Fruit fly (Drosophila melanogaster) whole organism, embryonic: ENCODE data around the gene Prx4.

Experiments used
- Asciz ChIP-seq: fragments of 200-800 bp; sonication (Bioruptor generic); optimal IDR thresholded peaks from 2 replicates; lab custom pipeline; 2017; ENCODE audit warnings: missing biosample characterization, mild to moderate bottlenecking, missing genetic modification characterization, missing genetic modification reagents
- Bdp1 ChIP-seq: fragments of 200-800 bp; sonication (Bioruptor generic); optimal IDR thresholded peaks from 3 replicates; lab custom pipeline; 2016; ENCODE audit warnings: missing biosample characterization, missing genetic modification characterization
- Bgb ChIP-seq: fragments of 200-800 bp; sonication (Bioruptor generic); IDR thresholded peaks from 2 replicates; pipeline ENCODE4 v1.3.6; 2022; ENCODE audit warnings: missing biosample characterization, missing genetic modification characterization; ENCODE audit not compliant: partially characterized antibody
- CG10147 ChIP-seq: fragments of 200-800 bp; sonication (Bioruptor generic); optimal IDR thresholded peaks from 2 replicates; lab custom pipeline; 2019; ENCODE audit warnings: missing biosample characterization, mild to moderate bottlenecking, missing genetic modification characterization, moderate library complexity
- CG10274 ChIP-seq: fragments of 200-800 bp; sonication (Bioruptor generic); optimal IDR thresholded peaks from 3 replicates; lab custom pipeline; 2017; ENCODE audit warnings: missing biosample characterization, mild to moderate bottlenecking, missing genetic modification characterization
- CG15011 ChIP-seq: fragments of 200-800 bp; sonication (Bioruptor generic); optimal IDR thresholded peaks from 3 replicates; lab custom pipeline; 2018; ENCODE audit warnings: missing biosample characterization, mild to moderate bottlenecking, missing genetic modification characterization
- CG15479 ChIP-seq: fragments of 200-800 bp; sonication (Bioruptor generic); optimal IDR thresholded peaks from 3 replicates; lab custom pipeline; 2019; ENCODE audit warnings: missing biosample characterization, mild to moderate bottlenecking, missing genetic modification characterization, moderate library complexity
- CG16779 ChIP-seq: fragments of 200-800 bp; sonication (Bioruptor generic); IDR thresholded peaks from 2 replicates; pipeline ENCODE4 v1.3.6; 2022; ENCODE audit warnings: missing biosample characterization, missing genetic modification characterization
- CG17612 ChIP-seq: fragments of 200-800 bp; sonication (Bioruptor generic); IDR thresholded peaks from 2 replicates; pipeline ENCODE4 v1.3.6; 2022; ENCODE audit warnings: missing biosample characterization, missing genetic modification characterization
- CG2120 ChIP-seq: fragments of 200-800 bp; sonication (Bioruptor generic); optimal IDR thresholded peaks from 3 replicates; lab custom pipeline; 2016; ENCODE audit warnings: missing biosample characterization, missing genetic modification characterization
- CG3281 ChIP-seq: fragments of 200-800 bp; sonication (Bioruptor generic); optimal IDR thresholded peaks from 3 replicates; lab custom pipeline; 2017; ENCODE audit warnings: missing biosample characterization, mild to moderate bottlenecking, missing genetic modification characterization
- CG3726 ChIP-seq: fragments of 200-800 bp; sonication (Bioruptor generic); IDR thresholded peaks from 3 replicates; pipeline ENCODE4, ENCODE4 v1.3.6; 2022; ENCODE audit warnings: missing biosample characterization, missing genetic modification characterization
- CG7372 ChIP-seq: fragments of 200-800 bp; sonication (Bioruptor generic); IDR thresholded peaks from 2 replicates; pipeline ENCODE4 v1.3.6; 2022; ENCODE audit warnings: missing biosample characterization, missing genetic modification characterization
- CG7745 ChIP-seq: fragments of 200-800 bp; sonication (Bioruptor generic); optimal IDR thresholded peaks from 2 replicates; lab custom pipeline; 2018; ENCODE audit warnings: missing biosample characterization, mild to moderate bottlenecking, missing genetic modification characterization, moderate library complexity
- CG7839 ChIP-seq: fragments of 200-800 bp; sonication (Bioruptor generic); optimal IDR thresholded peaks from 3 replicates; lab custom pipeline; 2018; ENCODE audit warnings: missing biosample characterization, mild to moderate bottlenecking, missing genetic modification characterization, moderate library complexity
- CG8290 ChIP-seq, 3 experiments: fragments of 200-800 bp; sonication (Bioruptor generic); optimal IDR thresholded peaks; 2 replicates each; lab custom pipeline; 2016 to 2019; ENCODE audit warnings: missing biosample characterization in 3 of 3, missing genetic modification characterization in 3 of 3, mild to moderate bottlenecking in 2 of 3, moderate library complexity in 1 of 3
- CG9609 ChIP-seq: fragments of 200-800 bp; sonication (Bioruptor generic); optimal IDR thresholded peaks from 3 replicates; lab custom pipeline; 2016; ENCODE audit warnings: missing biosample characterization, missing genetic modification characterization
- CG9932 ChIP-seq: fragments of 200-800 bp; sonication (Bioruptor generic); IDR thresholded peaks from 2 replicates; pipeline ENCODE4 v1.3.6; 2022; ENCODE audit warnings: missing biosample characterization, missing genetic modification characterization
- Dad ChIP-seq: fragments of 200-800 bp; sonication (Bioruptor generic); optimal IDR thresholded peaks from 3 replicates; lab custom pipeline; 2016; ENCODE audit warnings: missing biosample characterization, missing genetic modification characterization
- Doc2 ChIP-seq: fragments of 200-800 bp; sonication (Bioruptor generic); IDR thresholded peaks from 2 replicates; pipeline ENCODE4 v1.3.6; 2022; ENCODE audit warnings: missing biosample characterization, missing genetic modification characterization
- Dref ChIP-seq: fragments of 200-800 bp; sonication (Bioruptor generic); IDR thresholded peaks from 2 replicates; pipeline ENCODE4 v1.3.6; 2022; ENCODE audit warnings: missing biosample characterization, missing genetic modification characterization
- ERR ChIP-seq: fragments of 200-800 bp; sonication (Bioruptor generic); optimal IDR thresholded peaks from 2 replicates; lab custom pipeline; 2016; ENCODE audit warnings: missing biosample characterization, missing genetic modification characterization
- Hand ChIP-seq: fragments of 200-800 bp; sonication (Bioruptor generic); optimal IDR thresholded peaks from 2 replicates; lab custom pipeline; 2017; ENCODE audit warnings: mild to moderate bottlenecking, missing biosample characterization, missing genetic modification reagents, missing genetic modification characterization
- Hr39 ChIP-seq: fragments of >200 bp; optimal IDR thresholded peaks from 2 replicates; lab custom pipeline; 2017
- Jarid2 ChIP-seq: fragments of 200-800 bp; sonication (Bioruptor generic); optimal IDR thresholded peaks from 3 replicates; lab custom pipeline; 2017; ENCODE audit warnings: mild to moderate bottlenecking, missing biosample characterization, missing genetic modification reagents, missing genetic modification characterization
- Meics ChIP-seq: fragments of 200-800 bp; sonication (Bioruptor generic); optimal IDR thresholded peaks from 2 replicates; lab custom pipeline; 2017; ENCODE audit warnings: missing biosample characterization, mild to moderate bottlenecking, missing genetic modification characterization
- Mrtf ChIP-seq: fragments of 200-800 bp; sonication (Bioruptor generic); IDR thresholded peaks from 3 replicates; pipeline ENCODE4 v1.3.6; 2022; ENCODE audit warnings: missing biosample characterization, missing genetic modification characterization
- Taf1 ChIP-seq: fragments of 200-800 bp; sonication (Bioruptor generic); IDR thresholded peaks from 2 replicates; pipeline ENCODE4 v1.3.6; 2022; ENCODE audit warnings: missing biosample characterization, missing genetic modification characterization
- Trl ChIP-seq, 3 experiments: fragments of >200 bp in 2 of 3; fragments of 200-800 bp in 1 of 3; sonication (Bioruptor generic) in 1 of 3; optimal IDR thresholded peaks; 2 replicates in 1 of 3; 3 replicates in 2 of 3; lab custom pipeline; 2016 to 2017; ENCODE audit warnings: missing biosample characterization in 1 of 3, missing genetic modification characterization in 1 of 3
- btn ChIP-seq: fragments of 200-800 bp; sonication (Bioruptor generic); optimal IDR thresholded peaks from 2 replicates; lab custom pipeline; 2016; ENCODE audit warnings: missing biosample characterization, missing genetic modification characterization
- chn ChIP-seq: fragments of 200-800 bp; sonication (Bioruptor generic); optimal IDR thresholded peaks from 2 replicates; lab custom pipeline; 2016; ENCODE audit warnings: missing biosample characterization, missing genetic modification characterization
- crol ChIP-seq: fragments of 200-800 bp; sonication (Bioruptor generic); IDR thresholded peaks from 2 replicates; pipeline ENCODE4 v1.3.6; 2022; ENCODE audit warnings: missing biosample characterization, missing genetic modification characterization
- emc ChIP-seq: fragments of 200-800 bp; sonication (Bioruptor generic); optimal IDR thresholded peaks from 2 replicates; lab custom pipeline; 2016; ENCODE audit warnings: missing biosample characterization, missing genetic modification characterization
- ems ChIP-seq: fragments of 200-800 bp; sonication (Bioruptor generic); optimal IDR thresholded peaks from 3 replicates; lab custom pipeline; 2016; ENCODE audit warnings: missing biosample characterization, missing genetic modification characterization
- ewg ChIP-seq: fragments of 200-800 bp; sonication (Bioruptor generic); optimal IDR thresholded peaks from 3 replicates; lab custom pipeline; 2017; ENCODE audit warnings: mild to moderate bottlenecking, missing biosample characterization, missing genetic modification reagents, missing genetic modification characterization
- ham ChIP-seq: fragments of 200-800 bp; sonication (Bioruptor generic); IDR thresholded peaks from 2 replicates; pipeline ENCODE4 v1.3.6; 2022; ENCODE audit warnings: missing biosample characterization, missing genetic modification characterization
- hb ChIP-seq: fragments of 200-800 bp; sonication (Bioruptor generic); IDR thresholded peaks from 3 replicates; pipeline ENCODE4 v1.3.6; 2022; ENCODE audit warnings: missing biosample characterization, missing genetic modification characterization; ENCODE audit not compliant: partially characterized antibody
- ind ChIP-seq: fragments of 200-800 bp; sonication (Bioruptor generic); optimal IDR thresholded peaks from 3 replicates; lab custom pipeline; 2016; ENCODE audit warnings: missing biosample characterization, missing genetic modification characterization
- inv ChIP-seq: fragments of 200-800 bp; sonication (Bioruptor generic); IDR thresholded peaks from 2 replicates; pipeline ENCODE4 v1.3.6; 2022; ENCODE audit warnings: missing biosample characterization, missing genetic modification characterization; ENCODE audit not compliant: partially characterized antibody
- luna ChIP-seq: fragments of 200-800 bp; sonication (Bioruptor generic); optimal IDR thresholded peaks from 2 replicates; lab custom pipeline; 2016; ENCODE audit warnings: missing biosample characterization, missing genetic modification characterization
- nerfin-1 ChIP-seq: fragments of 200-800 bp; sonication (Bioruptor generic); optimal IDR thresholded peaks from 3 replicates; lab custom pipeline; 2019; ENCODE audit warnings: missing biosample characterization, mild to moderate bottlenecking, missing genetic modification characterization, moderate library complexity
- pum ChIP-seq: fragments of 200-800 bp; sonication (Bioruptor generic); optimal IDR thresholded peaks from 2 replicates; lab custom pipeline; 2016; ENCODE audit warnings: missing biosample characterization, missing genetic modification characterization
- pzg ChIP-seq: fragments of 200-800 bp; sonication (Bioruptor generic); optimal IDR thresholded peaks from 3 replicates; lab custom pipeline; 2018; ENCODE audit warnings: missing biosample characterization, mild to moderate bottlenecking, missing genetic modification characterization, moderate library complexity
- ro ChIP-seq: fragments of 200-800 bp; sonication (Bioruptor generic); IDR thresholded peaks from 2 replicates; pipeline ENCODE4 v1.3.6; 2022; ENCODE audit warnings: missing biosample characterization, missing genetic modification characterization
- sima ChIP-seq: fragments of 200-800 bp; sonication (Bioruptor generic); optimal IDR thresholded peaks from 2 replicates; lab custom pipeline; 2016; ENCODE audit warnings: missing biosample characterization, missing genetic modification characterization
- unc-4 ChIP-seq: fragments of 200-800 bp; sonication (Bioruptor generic); IDR thresholded peaks from 2 replicates; pipeline ENCODE4 v1.3.6; 2022; ENCODE audit warnings: missing biosample characterization, missing genetic modification characterization; ENCODE audit not compliant: partially characterized antibody
- vfl ChIP-seq: fragments of 200-800 bp; sonication (Bioruptor generic); optimal IDR thresholded peaks from 2 replicates; lab custom pipeline; 2016; ENCODE audit warnings: missing biosample characterization, missing genetic modification characterization
- wor ChIP-seq: fragments of 200-800 bp; sonication (Bioruptor generic); IDR thresholded peaks from 2 replicates; pipeline ENCODE4 v1.3.6; 2022; ENCODE audit warnings: missing biosample characterization, missing genetic modification characterization

Gene Prx4

DNA sequence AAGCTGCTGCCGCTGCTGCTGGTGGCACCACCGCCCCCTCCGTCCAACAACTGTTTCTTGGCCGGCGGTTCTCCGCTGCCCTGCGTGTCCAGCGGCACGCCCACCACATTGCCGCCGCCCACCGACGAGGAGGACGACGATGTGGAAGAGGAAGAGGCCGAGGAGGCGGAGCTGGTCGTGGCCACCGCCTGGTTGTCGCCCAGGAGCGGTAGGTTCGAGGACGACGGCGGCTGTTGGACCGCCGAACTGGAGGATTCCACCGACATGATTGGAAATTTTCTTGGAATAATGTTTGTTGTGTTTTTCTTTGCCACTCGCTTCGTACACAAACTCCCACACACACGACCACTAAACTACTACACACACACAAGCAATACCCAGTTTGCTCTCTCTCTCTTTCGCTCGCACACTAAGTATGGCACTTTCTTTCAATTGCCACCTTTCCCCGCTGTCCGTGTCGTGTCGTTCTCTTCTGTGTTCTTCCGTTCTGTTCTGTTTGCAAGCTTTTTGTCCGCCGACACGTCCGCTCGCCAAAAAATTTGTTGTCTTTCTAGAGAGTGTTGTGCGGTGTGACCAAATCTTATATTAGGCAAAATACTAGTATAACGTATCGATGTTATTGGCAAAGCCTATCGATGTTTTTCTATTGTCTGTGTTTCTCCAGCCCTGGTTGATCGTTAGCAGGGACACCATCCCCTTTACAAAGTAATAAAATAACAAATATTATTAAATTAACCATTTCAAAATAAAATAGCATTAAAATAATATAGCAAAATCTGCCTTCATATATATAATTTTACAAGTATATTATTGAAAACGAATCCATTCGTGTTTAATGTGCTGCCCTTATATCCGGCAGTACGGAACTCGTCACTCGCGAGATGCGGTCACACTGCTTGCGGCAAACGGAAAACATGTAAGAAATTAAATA, 28.4 kb downstream of the Prx4 start, which contains the start of the genes CG32486 and PAN3 (continued):
- TF ChIP-seq Jarid2 (GFP tag; lab: Kevin White, UChicago) (peak; percentile 94), Asciz (GFP tag; lab: Kevin White, UChicago) (no peak), btn (GFP tag; lab: Kevin White, UChicago) (peak; percentile 22), CG7745 (tag; lab: Kevin White, UChicago) (no peak), CG9609 (GFP tag; lab: Kevin White, UChicago) (no peak), hb (GFP tag; lab: Robert Waterston, UW) (peak; percentile 68; the same call in 2 of the 3 replicates), emc (no peak), CG7839 (tag; lab: Kevin White, UChicago) (peak; percentile 30), Hr39 (lab: Kevin White, UChicago) (no peak), CG9932 (GFP tag; lab: Robert Waterston, UW) (peak; percentile 54), Hand (GFP tag; lab: Kevin White, UChicago) (peak; percentile 49), Mrtf (no peak), ro (GFP tag; lab: Robert Waterston, UW) (no peak), CG16779 (peak; percentile 86), CG3281 (GFP tag; lab: Kevin White, UChicago) (peak; percentile 11), CG2120 (GFP tag; lab: Kevin White, UChicago) (peak; percentile 38), unc-4 (GFP tag; lab: Robert Waterston, UW) (peak; percentile 89), sima (GFP tag; lab: Kevin White, UChicago) (no peak), Taf1 (GFP tag; lab: Robert Waterston, UW) (no peak), ERR (GFP tag; lab: Kevin White, UChicago) (peak; percentile 71), luna (peak; percentile 27), inv (GFP tag; lab: Robert Waterston, UW) (peak; percentile 85), Trl (optimal IDR thresholded peaks at IDR 0.05; lab: Kevin White, UChicago) (peak; percentile 31 to 49), Trl (GFP tag; optimal IDR thresholded peaks at IDR 0.05; lab: Kevin White, UChicago) (peak; percentile 63), ewg (GFP tag; lab: Kevin White, UChicago) (peak; percentile 26), CG17612 (GFP tag; lab: Robert Waterston, UW) (no peak), CG8290 (GFP tag; optimal IDR thresholded peaks at IDR 0.05; lab: Kevin White, UChicago) (peak; percentile 72), CG8290 (tag; optimal IDR thresholded peaks at IDR 0.05; lab: Kevin White, UChicago) (peak in 1 of 2 experiments; percentile 85), CG7372 (GFP tag; lab: Robert Waterston, UW) (no peak), Meics (GFP tag; lab: Kevin White, UChicago) (peak; percentile 33), CG3726 (no peak), CG10274 (no peak), ems (GFP tag; lab: Kevin White, UChicago) (peak; percentile 26), Bdp1 (GFP tag; lab: Kevin White, UChicago) (no peak), nerfin-1 (tag; lab: Kevin White, UChicago) (peak; percentile 41), CG15479 (GFP tag; lab: Kevin White, UChicago) (no peak), chn (peak; percentile 19), pzg (GFP tag; lab: Kevin White, UChicago) (peak; percentile 97), ham (GFP tag; lab: Robert Waterston, UW) (no peak), Dad (peak; percentile 47), Bgb (GFP tag; lab: Robert Waterston, UW) (peak; percentile 90), pum (no peak), CG10147 (peak; percentile 51), ind (peak; percentile 8), crol (peak; percentile 97), Dref (GFP tag; lab: Robert Waterston, UW) (peak; percentile 95), wor (GFP tag; lab: Robert Waterston, UW) (no peak), Doc2 (GFP tag; lab: Robert Waterston, UW) (no peak), CG15011 (GFP tag; lab: Kevin White, UChicago) (peak; percentile 11), vfl (GFP tag; lab: Kevin White, UChicago) (peak; percentile 57)
